Worm (Caenorhabditis elegans) whole organism, L3 larva: ENCODE measurements around the gene sid-1.

ENCODE experiments used
- aly-2 ChIP-seq: fragments of 150-350 bp; optimal IDR thresholded peaks from 2 replicates; lab custom pipeline; 2014; ENCODE audit warnings: missing biosample characterization, missing genetic modification characterization
- ama-1 ChIP-seq: fragments of 150-350 bp; optimal IDR thresholded peaks from 2 replicates; lab custom pipeline; 2018
- ceh-16 ChIP-seq: sonication (generic microtip); optimal IDR thresholded peaks from 2 replicates; lab custom pipeline; 2017; ENCODE audit warnings: missing biosample characterization, missing genetic modification characterization
- ceh-28 ChIP-seq: fragments of 150-350 bp; optimal IDR thresholded peaks from 2 replicates; lab custom pipeline; 2014; ENCODE audit warnings: missing biosample characterization, missing genetic modification reagents, missing genetic modification characterization
- ceh-82 ChIP-seq: fragments of 150-350 bp; optimal IDR thresholded peaks from 2 replicates; lab custom pipeline; 2014; ENCODE audit warnings: missing biosample characterization, missing genetic modification characterization
- ceh-9 ChIP-seq: sonication (generic microtip); optimal IDR thresholded peaks from 2 replicates; lab custom pipeline; 2018; ENCODE audit warnings: missing biosample characterization, missing genetic modification characterization
- elt-1 ChIP-seq: fragments of 150-350 bp; optimal IDR thresholded peaks from 2 replicates; lab custom pipeline; 2014; ENCODE audit warnings: missing biosample characterization, missing genetic modification characterization
- elt-2 ChIP-seq: sonication (generic microtip); optimal IDR thresholded peaks from 2 replicates; lab custom pipeline; 2016; ENCODE audit warnings: missing genetic modification reagents, mild to moderate bottlenecking, missing genetic modification characterization, missing compliant biosample characterization
- elt-3 ChIP-seq, 3 experiments: fragments of 150-350 bp in 1 of 3; sonication (generic microtip) in 2 of 3; optimal IDR thresholded peaks; 2 replicates in 2 of 3; 4 replicates in 1 of 3; lab custom pipeline; 2014 to 2017; ENCODE audit warnings: missing biosample characterization in 3 of 3, missing genetic modification characterization in 3 of 3
- eor-1 ChIP-seq, 2 experiments: fragments of 150-350 bp; optimal IDR thresholded peaks; 2 replicates each; lab custom pipeline; 2014 to 2018; ENCODE audit warnings: missing biosample characterization in 2 of 2, missing genetic modification characterization in 2 of 2
- fkh-10 ChIP-seq: sonication (generic microtip); optimal IDR thresholded peaks from 2 replicates; lab custom pipeline; 2017; ENCODE audit warnings: missing biosample characterization, missing genetic modification reagents, missing genetic modification characterization
- fkh-2 ChIP-seq: fragments of 150-350 bp; optimal IDR thresholded peaks from 2 replicates; lab custom pipeline; 2014; ENCODE audit warnings: missing biosample characterization, missing genetic modification reagents, missing genetic modification characterization
- fos-1 ChIP-seq: fragments of 150-350 bp; optimal IDR thresholded peaks from 2 replicates; lab custom pipeline; 2014; ENCODE audit warnings: missing biosample characterization, missing genetic modification characterization
- hmg-11 ChIP-seq: sonication (generic microtip); optimal IDR thresholded peaks from 2 replicates; lab custom pipeline; 2016; ENCODE audit warnings: missing genetic modification characterization, missing compliant biosample characterization
- jun-1 ChIP-seq: fragments of 150-350 bp; optimal IDR thresholded peaks from 2 replicates; lab custom pipeline; 2014; ENCODE audit warnings: missing biosample characterization, missing genetic modification reagents, missing genetic modification characterization
- lin-15B ChIP-seq: fragments of 150-350 bp; optimal IDR thresholded peaks from 2 replicates; lab custom pipeline; 2014; ENCODE audit warnings: missing biosample characterization, missing genetic modification characterization
- lin-39 ChIP-seq: fragments of 150-350 bp; optimal IDR thresholded peaks from 2 replicates; lab custom pipeline; 2018; ENCODE audit warnings: missing biosample characterization, missing genetic modification reagents, missing genetic modification characterization
- lsy-12 ChIP-seq: sonication (generic microtip); optimal IDR thresholded peaks from 2 replicates; lab custom pipeline; 2016; ENCODE audit warnings: mild to moderate bottlenecking, missing genetic modification characterization, missing compliant biosample characterization
- mdl-1 ChIP-seq: fragments of 150-350 bp; optimal IDR thresholded peaks from 2 replicates; lab custom pipeline; 2014; ENCODE audit warnings: missing biosample characterization, missing genetic modification characterization
- mml-1 ChIP-seq: fragments of 150-350 bp; sonication (generic microtip); optimal IDR thresholded peaks from 3 replicates; lab custom pipeline; 2014; ENCODE audit warnings: missing biosample characterization, missing genetic modification characterization
- nfya-1 ChIP-seq: sonication (generic microtip); optimal IDR thresholded peaks from 2 replicates; lab custom pipeline; 2017; ENCODE audit warnings: missing genetic modification characterization, mild to moderate bottlenecking, missing compliant biosample characterization, antibody characterized with exemption, moderate library complexity; ENCODE audit not compliant: insufficient read depth
- nhr-11 ChIP-seq: fragments of 150-350 bp; optimal IDR thresholded peaks from 2 replicates; lab custom pipeline; 2014; ENCODE audit warnings: missing biosample characterization, missing genetic modification characterization
- nhr-23 ChIP-seq: fragments of 150-350 bp; optimal IDR thresholded peaks from 2 replicates; lab custom pipeline; 2014; ENCODE audit warnings: missing biosample characterization, missing genetic modification reagents, missing genetic modification characterization
- nhr-237 ChIP-seq: fragments of 150-350 bp; optimal IDR thresholded peaks from 2 replicates; lab custom pipeline; 2014; ENCODE audit warnings: missing biosample characterization, missing genetic modification characterization
- nhr-25 ChIP-seq: sonication (generic microtip); optimal IDR thresholded peaks from 2 replicates; lab custom pipeline; 2017; ENCODE audit warnings: missing biosample characterization, missing genetic modification characterization
- nhr-28 ChIP-seq: fragments of 150-350 bp; optimal IDR thresholded peaks from 2 replicates; lab custom pipeline; 2014; ENCODE audit warnings: missing biosample characterization, missing genetic modification characterization
- nhr-67 ChIP-seq: fragments of 150-350 bp; optimal IDR thresholded peaks from 2 replicates; lab custom pipeline; 2014; ENCODE audit warnings: missing biosample characterization, missing genetic modification characterization
- nhr-76 ChIP-seq: fragments of 150-350 bp; sonication (generic microtip); optimal IDR thresholded peaks from 5 replicates; lab custom pipeline; 2014; ENCODE audit warnings: missing biosample characterization, missing genetic modification characterization
- pha-4 ChIP-seq: fragments of 150-350 bp; optimal IDR thresholded peaks from 2 replicates; lab custom pipeline; 2014; ENCODE audit warnings: missing biosample characterization, missing genetic modification reagents, missing genetic modification characterization
- pqm-1 ChIP-seq: fragments of 150-350 bp; optimal IDR thresholded peaks from 2 replicates; lab custom pipeline; 2017; ENCODE audit warnings: missing biosample characterization, missing genetic modification characterization, inconsistent platforms
- skn-1 ChIP-seq: fragments of 150-350 bp; optimal IDR thresholded peaks from 2 replicates; lab custom pipeline; 2014; ENCODE audit warnings: missing biosample characterization, missing genetic modification characterization
- unc-39 ChIP-seq: sonication (generic microtip); optimal IDR thresholded peaks from 4 replicates; lab custom pipeline; 2017; ENCODE audit warnings: missing biosample characterization, missing genetic modification characterization
- unc-62 ChIP-seq: fragments of 150-350 bp; sonication (generic microtip); optimal IDR thresholded peaks from 4 replicates; lab custom pipeline; 2014; ENCODE audit warnings: missing biosample characterization, missing genetic modification reagents, missing genetic modification characterization
- ztf-4 ChIP-seq: fragments of 150-350 bp; optimal IDR thresholded peaks from 2 replicates; lab custom pipeline; 2014; ENCODE audit warnings: missing biosample characterization, missing genetic modification characterization

The sid-1 gene

ce11 chrV:5119679-5120078, at the start of gene sid-1:
Gene sid-1, plus strand, starts transcription at chrV:5119970.
- peak; percentile 27 for TF ChIP-seq pha-4 (tag; lab: Kevin White, UChicago)
- TF ChIP-seq pqm-1 (tag; lab: Kevin White, UChicago) = peak; percentile 23
- TF ChIP-seq eor-1 (tag; optimal IDR thresholded peaks at IDR 0.05; lab: Kevin White, UChicago) = no peak
- TF ChIP-seq elt-2 (tag; lab: Kevin White, UChicago) = peak; percentile 76
- TF ChIP-seq, all 47 proteins: peak for 3

DNA sequence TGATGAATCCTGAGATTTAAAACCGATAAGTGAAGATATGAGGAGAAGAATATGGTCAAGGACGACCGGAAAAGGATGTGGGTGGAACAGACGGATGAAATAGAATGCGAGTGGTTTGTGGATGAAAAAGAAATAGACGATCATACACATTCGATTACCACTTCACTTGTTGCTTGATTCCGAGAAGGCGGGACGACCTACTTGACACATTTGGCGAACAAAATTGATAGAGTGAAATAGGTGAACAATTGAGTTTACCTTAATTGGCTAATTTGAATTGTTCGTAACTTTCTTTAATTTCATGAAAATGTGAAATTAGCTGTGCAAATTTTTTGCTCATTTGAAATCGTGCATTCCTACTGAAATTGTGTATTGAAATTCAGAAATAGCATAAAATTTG, 47.7 kb upstream of the sid-1 start, which contains the start of gene Y58A7A.2:
Gene Y58A7A.2, minus strand, starts transcription at position 101 of the 400 bp plus-strand sequence.
- TF ChIP-seq nhr-28 (tag; lab: Kevin White, UChicago) = no peak
- TF ChIP-seq fkh-10 = no peak
- no peak for TF ChIP-seq nhr-11 (tag; lab: Kevin White, UChicago)
- no peak for TF ChIP-seq nhr-25
- no peak for TF ChIP-seq lsy-12 (tag; lab: Kevin White, UChicago)
- no peak for TF ChIP-seq mml-1 (tag; lab: Kevin White, UChicago)
- TF ChIP-seq eor-1 (tag; optimal IDR thresholded peaks at IDR 0.05; lab: Kevin White, UChicago) = no peak
- no peak for TF ChIP-seq ceh-82 (tag; lab: Kevin White, UChicago)
- no peak for TF ChIP-seq ceh-9 (tag; lab: Kevin White, UChicago)
- TF ChIP-seq hmg-11 (tag; lab: Kevin White, UChicago) = no peak
- TF ChIP-seq unc-62 (GFP tag; lab: Kevin White, UChicago) = no peak
- TF ChIP-seq ceh-28 (tag; lab: Kevin White, UChicago) = no peak
- TF ChIP-seq nhr-23 (tag; lab: Kevin White, UChicago) = no peak

- TF ChIP-seq lin-15B (peak; percentile 2), eor-1 (tag; optimal IDR thresholded peaks at IDR 0.05; lab: Kevin White, UChicago) (no peak), ceh-16 (tag; lab: Kevin White, UChicago) (no peak), jun-1 (tag; lab: Kevin White, UChicago) (peak; percentile 11), nhr-25 (peak; percentile 5), fos-1 (tag; lab: Kevin White, UChicago) (no peak), ceh-28 (tag; lab: Kevin White, UChicago) (peak; percentile 43), nhr-23 (tag; lab: Kevin White, UChicago) (peak; percentile 72), elt-2 (tag; lab: Kevin White, UChicago) (peak; percentile 36), pqm-1 (tag; lab: Kevin White, UChicago) (peak; percentile 28), nfya-1 (tag; lab: Kevin White, UChicago) (peak; percentile 46), skn-1 (peak; percentile 28), pha-4 (tag; lab: Kevin White, UChicago) (peak; percentile 75)
- TF ChIP-seq, all 47 proteins: peak for 10
Observed at ce11 chrV:5080853-5081338, 38.9 kb upstream of the sid-1 start, which contains the start of gene Y58A7A.3. Gene Y58A7A.3, minus strand, starts transcription at chrV:5080903.

- TF ChIP-seq ceh-82 (tag; lab: Kevin White, UChicago) (no peak), nhr-11 (tag; lab: Kevin White, UChicago) (no peak), mdl-1 (tag; lab: Kevin White, UChicago) (no peak), ama-1 (lab: Kevin White, UChicago) (no peak), skn-1 (no peak), nhr-28 (tag; lab: Kevin White, UChicago) (no peak), elt-1 (tag; lab: Kevin White, UChicago) (no peak), pha-4 (tag; lab: Kevin White, UChicago) (no peak), ceh-9 (tag; lab: Kevin White, UChicago) (no peak), nhr-76 (tag; lab: Kevin White, UChicago) (no peak), ceh-28 (tag; lab: Kevin White, UChicago) (no peak), unc-39 (tag; lab: Kevin White, UChicago) (no peak), fkh-10 (no peak), aly-2 (no peak), nhr-237 (tag; lab: Kevin White, UChicago) (no peak)
Observed at ce11 chrV:5084957-5085465, 34.8 kb upstream of the sid-1 start, which contains the start of gene Y58A7A.4. Gene Y58A7A.4, minus strand, starts transcription at chrV:5085007.

DNA sequence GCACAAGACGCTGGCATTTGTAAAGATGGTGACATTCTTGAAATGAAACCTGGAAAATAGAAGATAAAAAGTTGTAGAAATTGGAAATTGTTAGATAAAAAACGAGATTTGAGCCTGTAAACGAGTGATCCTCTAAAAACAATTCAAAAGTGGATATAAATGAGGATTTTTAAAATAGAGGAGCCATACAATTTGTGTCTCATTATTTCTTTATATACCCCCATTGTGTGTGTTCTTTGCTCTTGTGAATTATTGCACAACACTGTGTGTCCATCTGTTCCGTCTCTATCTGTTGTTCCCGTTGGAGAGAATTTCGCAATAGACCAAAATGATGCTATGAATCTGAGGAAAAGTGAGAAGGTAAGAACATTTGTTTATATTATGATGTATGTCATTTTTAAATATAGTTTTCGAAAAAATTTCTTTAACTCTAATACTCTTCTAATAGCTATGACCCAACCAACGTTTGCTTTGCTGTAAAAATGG, 32.8 kb upstream of the sid-1 start, which contains the start of gene Y58A7A.5:
Gene Y58A7A.5, minus strand, starts transcription at position 51 of the 486 bp plus-strand sequence.
- TF ChIP-seq eor-1 (tag; optimal IDR thresholded peaks at IDR 0.05; lab: Kevin White, UChicago) = no peak
- TF ChIP-seq unc-62 (GFP tag; lab: Kevin White, UChicago) = no peak
- no peak for TF ChIP-seq nhr-67
- no peak for TF ChIP-seq aly-2
- peak; percentile 26 for TF ChIP-seq lin-39 (tag; lab: Kevin White, UChicago)
- no peak for TF ChIP-seq lsy-12 (tag; lab: Kevin White, UChicago)
- TF ChIP-seq fkh-2 (tag; lab: Kevin White, UChicago) = no peak
- no peak for TF ChIP-seq ztf-4 (tag; lab: Kevin White, UChicago)
- no peak for TF ChIP-seq fkh-10
- peak; percentile 22 for TF ChIP-seq nfya-1 (tag; lab: Kevin White, UChicago)
- no peak for TF ChIP-seq elt-3 (tag; optimal IDR thresholded peaks at IDR 0.05; lab: Kevin White, UChicago)
- no peak for TF ChIP-seq fos-1 (tag; lab: Kevin White, UChicago)
- peak; percentile 28 for TF ChIP-seq pha-4 (tag; lab: Kevin White, UChicago)
- TF ChIP-seq skn-1 = no peak
- no peak for TF ChIP-seq unc-39 (tag; lab: Kevin White, UChicago)
- peak; percentile 3 for TF ChIP-seq ceh-28 (tag; lab: Kevin White, UChicago)
- no peak for TF ChIP-seq ama-1 (lab: Kevin White, UChicago)
